Worm (Caenorhabditis elegans): Measurements from ENCODE around the gene zig-13.

The zig-13 gene

ce11 chrIII:156645-157044, at the start of gene zig-13, which contains the start of gene ver-1:
TSS of gene zig-13 (minus strand) at chrIII:156745.
TSS of gene ver-1 (plus strand) at chrIII:156824.
- no peak for TF ChIP-seq dao-5 (tag; optimal IDR thresholded peaks at IDR 0.05)
- TF ChIP-seq him-1 (tag; optimal IDR thresholded peaks at IDR 0.05) = no peak
- no peak for TF ChIP-seq W03F9.2 (tag; optimal IDR thresholded peaks at IDR 0.05)

ce11 chrIII:203953-204352, 47.4 kb upstream of the zig-13 start:
- TF ChIP-seq dao-5 (tag; optimal IDR thresholded peaks at IDR 0.05) (no peak), W03F9.2 (tag; optimal IDR thresholded peaks at IDR 0.05) (no peak)

- TF ChIP-seq him-1 (tag; optimal IDR thresholded peaks at IDR 0.05) (no peak), W03F9.2 (tag; optimal IDR thresholded peaks at IDR 0.05) (no peak), dao-5 (tag; optimal IDR thresholded peaks at IDR 0.05) (no peak)
These were observed 37.6 kb upstream of the zig-13 start, which contains the start of gene F40G9.17 for ce11 chrIII:194160-194559. TSS of gene F40G9.17 (plus strand) at chrIII:194460.

ce11 chrIII:191803-192202, 35.3 kb upstream of the zig-13 start, which contains the start of gene sec-20:
TSS of gene sec-20 (plus strand) at chrIII:192103.
- TF ChIP-seq him-1 (tag; optimal IDR thresholded peaks at IDR 0.05) (no peak), dao-5 (tag; optimal IDR thresholded peaks at IDR 0.05) (no peak), W03F9.2 (tag; optimal IDR thresholded peaks at IDR 0.05) (no peak)

ce11 chrIII:190686-191085, 34.1 kb upstream of the zig-13 start, which contains the start of gene cox-17:
TSS of gene cox-17 (plus strand) at chrIII:190986.
- TF ChIP-seq dao-5 (tag; optimal IDR thresholded peaks at IDR 0.05) (no peak), him-1 (tag; optimal IDR thresholded peaks at IDR 0.05) (no peak), W03F9.2 (tag; optimal IDR thresholded peaks at IDR 0.05) (no peak)

- TF ChIP-seq W03F9.2 (tag; optimal IDR thresholded peaks at IDR 0.05) = no peak
- TF ChIP-seq dao-5 (tag; optimal IDR thresholded peaks at IDR 0.05) = no peak
These were observed 32.7 kb upstream of the zig-13 start for ce11 chrIII:189280-189679.

- no peak for TF ChIP-seq dao-5 (tag; optimal IDR thresholded peaks at IDR 0.05)
- no peak for TF ChIP-seq him-1 (tag; optimal IDR thresholded peaks at IDR 0.05)
- no peak for TF ChIP-seq W03F9.2 (tag; optimal IDR thresholded peaks at IDR 0.05)
These were observed 31.9 kb upstream of the zig-13 start, which contains the start of gene ubc-20 for ce11 chrIII:188426-188888. TSS of gene ubc-20 (plus strand) at chrIII:188838.

- TF ChIP-seq dao-5 (tag; optimal IDR thresholded peaks at IDR 0.05) (no peak), him-1 (tag; optimal IDR thresholded peaks at IDR 0.05) (no peak), W03F9.2 (tag; optimal IDR thresholded peaks at IDR 0.05) (no peak)
These were observed 31.3 kb upstream of the zig-13 start, which contains the start of gene mxl-2 for ce11 chrIII:187829-188228. TSS of gene mxl-2 (minus strand) at chrIII:188131.

ce11 chrIII:184335-184734, 27.8 kb upstream of the zig-13 start:
- TF ChIP-seq W03F9.2 (tag; optimal IDR thresholded peaks at IDR 0.05) = no peak
- no peak for TF ChIP-seq dao-5 (tag; optimal IDR thresholded peaks at IDR 0.05)

ce11 chrIII:183072-183471, 26.5 kb upstream of the zig-13 start:
- TF ChIP-seq him-1 (tag; optimal IDR thresholded peaks at IDR 0.05) (no peak), W03F9.2 (tag; optimal IDR thresholded peaks at IDR 0.05) (no peak), dao-5 (tag; optimal IDR thresholded peaks at IDR 0.05) (no peak)

- TF ChIP-seq dao-5 (tag; optimal IDR thresholded peaks at IDR 0.05) (no peak), him-1 (tag; optimal IDR thresholded peaks at IDR 0.05) (no peak), W03F9.2 (tag; optimal IDR thresholded peaks at IDR 0.05) (no peak)
These were observed 25.5 kb upstream of the zig-13 start, which contains the start of gene F40G9.15 for ce11 chrIII:182080-182479. TSS of gene F40G9.15 (plus strand) at chrIII:182380.

ce11 chrIII:180963-181362, 24.4 kb upstream of the zig-13 start, which contains the start of gene F40G9.5:
TSS of gene F40G9.5 (plus strand) at chrIII:181263.
- no peak for TF ChIP-seq W03F9.2 (tag; optimal IDR thresholded peaks at IDR 0.05)

ce11 chrIII:179123-179592, 22.6 kb upstream of the zig-13 start, which contains the start of gene F40G9.6:
TSS of gene F40G9.6 (plus strand) at chrIII:179542.
- TF ChIP-seq him-1 (tag; optimal IDR thresholded peaks at IDR 0.05) (no peak), W03F9.2 (tag; optimal IDR thresholded peaks at IDR 0.05) (no peak), dao-5 (tag; optimal IDR thresholded peaks at IDR 0.05) (no peak)

ce11 chrIII:178126-178525, 21.6 kb upstream of the zig-13 start:
- TF ChIP-seq dao-5 (tag; optimal IDR thresholded peaks at IDR 0.05) = no peak
- no peak for TF ChIP-seq him-1 (tag; optimal IDR thresholded peaks at IDR 0.05)
- TF ChIP-seq W03F9.2 (tag; optimal IDR thresholded peaks at IDR 0.05) = no peak

- TF ChIP-seq dao-5 (tag; optimal IDR thresholded peaks at IDR 0.05) (no peak), him-1 (tag; optimal IDR thresholded peaks at IDR 0.05) (no peak), W03F9.2 (tag; optimal IDR thresholded peaks at IDR 0.05) (no peak)
These were observed 21.2 kb upstream of the zig-13 start, which contains the start of gene F40G9.14 for ce11 chrIII:177715-178114. TSS of gene F40G9.14 (minus strand) at chrIII:177815.

Measured in whole organism, L4/young adult.